Fruit fly (Drosophila melanogaster) whole organism, embryonic: ENCODE data around the gene Cyp311a1.

Experiments used
- Atf3 ChIP-seq: fragments of 200-800 bp; sonication (Bioruptor generic); optimal IDR thresholded peaks from 3 replicates; lab custom pipeline; 2016; ENCODE audit warnings: missing biosample characterization, missing genetic modification characterization
- CG11504 ChIP-seq: fragments of 200-800 bp; sonication (Bioruptor generic); optimal IDR thresholded peaks from 3 replicates; lab custom pipeline; 2019; ENCODE audit warnings: missing biosample characterization, mild to moderate bottlenecking, missing genetic modification characterization, moderate library complexity
- CG11696 ChIP-seq: fragments of 200-800 bp; sonication (Bioruptor generic); IDR thresholded peaks from 2 replicates; pipeline ENCODE4 v1.3.6; 2022; ENCODE audit warnings: missing biosample characterization, missing genetic modification characterization
- CG12071 ChIP-seq: fragments of 200-800 bp; sonication (Bioruptor generic); optimal IDR thresholded peaks from 3 replicates; lab custom pipeline; 2018; ENCODE audit warnings: missing biosample characterization, mild to moderate bottlenecking, missing genetic modification characterization
- CG15269 ChIP-seq: fragments of 200-800 bp; sonication (Bioruptor generic); optimal IDR thresholded peaks from 2 replicates; lab custom pipeline; 2018; ENCODE audit warnings: missing biosample characterization, mild to moderate bottlenecking, missing genetic modification characterization, moderate library complexity
- CG15601 ChIP-seq: fragments of 200-800 bp; sonication (Bioruptor generic); optimal IDR thresholded peaks from 3 replicates; lab custom pipeline; 2019; ENCODE audit warnings: missing biosample characterization, mild to moderate bottlenecking, missing genetic modification characterization, moderate library complexity
- CG17568 ChIP-seq: fragments of 200-800 bp; sonication (Bioruptor generic); optimal IDR thresholded peaks from 2 replicates; lab custom pipeline; 2018; ENCODE audit warnings: missing biosample characterization, mild to moderate bottlenecking, missing genetic modification characterization, moderate library complexity
- CG18619 ChIP-seq: fragments of 200-800 bp; sonication (Bioruptor generic); optimal IDR thresholded peaks from 3 replicates; lab custom pipeline; 2017; ENCODE audit warnings: missing biosample characterization, mild to moderate bottlenecking, missing genetic modification characterization
- CG2120 ChIP-seq: fragments of 200-800 bp; sonication (Bioruptor generic); optimal IDR thresholded peaks from 3 replicates; lab custom pipeline; 2016; ENCODE audit warnings: missing biosample characterization, missing genetic modification characterization
- CG3163 ChIP-seq: fragments of 200-800 bp; sonication (Bioruptor generic); optimal IDR thresholded peaks from 3 replicates; lab custom pipeline; 2016; ENCODE audit warnings: missing biosample characterization, missing genetic modification characterization
- CG5180 ChIP-seq: fragments of 200-800 bp; sonication (Bioruptor generic); optimal IDR thresholded peaks from 3 replicates; lab custom pipeline; 2017; ENCODE audit warnings: missing biosample characterization, missing genetic modification characterization, mild to moderate bottlenecking, moderate library complexity, missing genetic modification reagents
- CG7928 ChIP-seq: fragments of 200-800 bp; sonication (Bioruptor generic); optimal IDR thresholded peaks from 2 replicates; lab custom pipeline; 2017; ENCODE audit warnings: missing biosample characterization, mild to moderate bottlenecking, missing genetic modification characterization
- CG8359 ChIP-seq: fragments of 200-800 bp; sonication (Bioruptor generic); optimal IDR thresholded peaks from 2 replicates; lab custom pipeline; 2017; ENCODE audit warnings: missing biosample characterization, mild to moderate bottlenecking, missing genetic modification characterization, borderline replicate concordance
- CG9215 ChIP-seq: fragments of 200-800 bp; sonication (Bioruptor generic); IDR thresholded peaks from 2 replicates; pipeline ENCODE4 v1.3.6; 2022; ENCODE audit warnings: missing biosample characterization, missing genetic modification characterization
- CTCF ChIP-seq: fragments of 200-800 bp; sonication (Bioruptor generic); optimal IDR thresholded peaks from 2 replicates; lab custom pipeline; 2017; ENCODE audit warnings: missing biosample characterization, mild to moderate bottlenecking, missing genetic modification characterization, moderate library complexity
- Dip2 ChIP-seq: fragments of 200-800 bp; sonication (Bioruptor generic); IDR thresholded peaks from 2 replicates; pipeline ENCODE4 v1.3.6; 2022; ENCODE audit warnings: missing biosample characterization, missing genetic modification characterization
- Dip3 ChIP-seq: fragments of 200-800 bp; sonication (Bioruptor generic); optimal IDR thresholded peaks from 3 replicates; lab custom pipeline; 2016; ENCODE audit warnings: missing biosample characterization, missing genetic modification characterization
- Dp ChIP-seq: fragments of 200-800 bp; sonication (Bioruptor generic); optimal IDR thresholded peaks from 2 replicates; lab custom pipeline; 2018; ENCODE audit warnings: missing biosample characterization, mild to moderate bottlenecking, missing genetic modification characterization, moderate library complexity
- H2.0 ChIP-seq: fragments of 200-800 bp; sonication (Bioruptor generic); IDR thresholded peaks from 2 replicates; pipeline ENCODE4 v1.3.6; 2022; ENCODE audit warnings: missing biosample characterization, missing genetic modification characterization
- HLH4C ChIP-seq: fragments of 200-800 bp; sonication (Bioruptor generic); IDR thresholded peaks from 3 replicates; pipeline ENCODE4 v1.3.6; 2022; ENCODE audit warnings: missing biosample characterization, missing genetic modification characterization; ENCODE audit not compliant: partially characterized antibody
- Hr39 ChIP-seq: fragments of >200 bp; optimal IDR thresholded peaks from 2 replicates; lab custom pipeline; 2017
- Mad ChIP-seq: fragments of 200-800 bp; sonication (Bioruptor generic); optimal IDR thresholded peaks from 2 replicates; lab custom pipeline; 2016; ENCODE audit warnings: missing biosample characterization, missing genetic modification characterization
- Med ChIP-seq: fragments of 200-800 bp; sonication (Bioruptor generic); peaks from one replicate; lab custom pipeline; 2016; ENCODE audit warnings: missing biosample characterization, missing genetic modification characterization, mild to moderate bottlenecking, inconsistent platforms, moderate library complexity
- Myb ChIP-seq: fragments of 200-800 bp; sonication (Bioruptor generic); optimal IDR thresholded peaks from 2 replicates; lab custom pipeline; 2016; ENCODE audit warnings: missing biosample characterization, missing genetic modification characterization
- Pdp1 ChIP-seq, 2 experiments: fragments of 200-800 bp; sonication (Bioruptor generic); optimal IDR thresholded peaks; 3 replicates each; lab custom pipeline; 2016; ENCODE audit warnings: missing biosample characterization in 2 of 2, missing genetic modification characterization in 2 of 2, mild to moderate bottlenecking in 1 of 2, moderate library complexity in 1 of 2
- Trl ChIP-seq, 3 experiments: fragments of >200 bp in 2 of 3; fragments of 200-800 bp in 1 of 3; sonication (Bioruptor generic) in 1 of 3; optimal IDR thresholded peaks; 2 replicates in 1 of 3; 3 replicates in 2 of 3; lab custom pipeline; 2016 to 2017; ENCODE audit warnings: missing biosample characterization in 1 of 3, missing genetic modification characterization in 1 of 3
- cad ChIP-seq: fragments of >200 bp; optimal IDR thresholded peaks from 2 replicates; lab custom pipeline; 2017; ENCODE audit warnings: missing biosample characterization, missing genetic modification characterization
- cwo ChIP-seq: fragments of 200-800 bp; sonication (Bioruptor generic); optimal IDR thresholded peaks from 3 replicates; lab custom pipeline; 2017; ENCODE audit warnings: missing biosample characterization, missing genetic modification characterization, mild to moderate bottlenecking, moderate library complexity, missing genetic modification reagents
- dmrt99B ChIP-seq: fragments of 200-800 bp; sonication (Bioruptor generic); optimal IDR thresholded peaks from 2 replicates; lab custom pipeline; 2018; ENCODE audit warnings: missing biosample characterization, mild to moderate bottlenecking, missing genetic modification characterization, moderate library complexity
- esg ChIP-seq: fragments of 200-800 bp; sonication (Bioruptor generic); conservative IDR thresholded peaks from 2 replicates; pipeline ENCODE4 v1.3.6; 2022; ENCODE audit warnings: missing biosample characterization, missing genetic modification characterization
- gem ChIP-seq: fragments of 200-800 bp; sonication (Bioruptor generic); optimal IDR thresholded peaks from 2 replicates; lab custom pipeline; 2019; ENCODE audit warnings: missing biosample characterization, mild to moderate bottlenecking, missing genetic modification characterization, moderate library complexity
- gfzf ChIP-seq: fragments of 200-800 bp; sonication (Bioruptor generic); optimal IDR thresholded peaks from 2 replicates; lab custom pipeline; 2016; ENCODE audit warnings: missing biosample characterization, mild to moderate bottlenecking, missing genetic modification characterization, moderate library complexity
- gsb-n ChIP-seq: fragments of 200-800 bp; sonication (Bioruptor generic); optimal IDR thresholded peaks from 3 replicates; lab custom pipeline; 2018; ENCODE audit warnings: missing biosample characterization, mild to moderate bottlenecking, missing genetic modification characterization
- kay ChIP-seq: fragments of 200-800 bp; sonication (Bioruptor generic); optimal IDR thresholded peaks from 2 replicates; lab custom pipeline; 2016; ENCODE audit warnings: missing biosample characterization, missing genetic modification characterization
- pita ChIP-seq: fragments of 200-800 bp; sonication (Bioruptor generic); optimal IDR thresholded peaks from 2 replicates; lab custom pipeline; 2017; ENCODE audit warnings: missing biosample characterization, mild to moderate bottlenecking, missing genetic modification characterization
- scrt ChIP-seq: fragments of 200-800 bp; sonication (Bioruptor generic); optimal IDR thresholded peaks from 2 replicates; lab custom pipeline; 2018; ENCODE audit warnings: missing biosample characterization, mild to moderate bottlenecking, missing genetic modification characterization, moderate library complexity
- seq ChIP-seq: fragments of 200-800 bp; sonication (Bioruptor generic); IDR thresholded peaks from 2 replicates; pipeline ENCODE4 v1.3.6; 2022; ENCODE audit warnings: missing biosample characterization, missing genetic modification characterization
- stwl ChIP-seq: fragments of 200-800 bp; sonication (Bioruptor generic); optimal IDR thresholded peaks from 3 replicates; lab custom pipeline; 2018; ENCODE audit warnings: missing biosample characterization, mild to moderate bottlenecking, missing genetic modification characterization, moderate library complexity
- vfl ChIP-seq: fragments of 200-800 bp; sonication (Bioruptor generic); optimal IDR thresholded peaks from 2 replicates; lab custom pipeline; 2016; ENCODE audit warnings: missing biosample characterization, missing genetic modification characterization
- wek ChIP-seq: fragments of 200-800 bp; sonication (Bioruptor generic); optimal IDR thresholded peaks from 3 replicates; lab custom pipeline; 2018; ENCODE audit warnings: missing biosample characterization, mild to moderate bottlenecking, missing genetic modification characterization, moderate library complexity

Cyp311a1 gene

dm6 chrX:12070137-12070536 lies 38.9 kb upstream of the Cyp311a1 start, which contains the start of gene CG34323:
CG34323 (plus strand) TSS chrX:12070437.
- no peak for TF ChIP-seq CG9215 (GFP tag; lab: Robert Waterston, UW)
- TF ChIP-seq stwl (tag; lab: Kevin White, UChicago), result peak; percentile 55

DNA sequence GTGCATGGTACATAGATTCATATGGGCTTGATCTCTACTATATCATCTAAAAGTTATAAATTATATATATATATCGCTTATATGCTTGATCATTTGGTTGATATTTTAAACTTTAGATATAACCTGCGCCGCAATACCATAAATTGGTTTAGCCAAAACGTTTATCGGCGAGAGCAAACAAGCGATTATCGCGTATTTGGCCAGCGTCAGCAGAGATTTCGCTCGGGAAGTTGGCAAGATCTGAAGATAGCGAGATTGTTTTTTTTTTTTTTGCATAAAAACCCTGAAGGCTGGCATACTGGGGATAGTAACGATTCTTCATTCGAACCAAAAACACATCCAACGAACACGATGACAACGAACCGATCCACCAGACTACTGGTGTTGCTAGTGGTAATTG lies 28.2 kb upstream of the Cyp311a1 start, which contains the start of gene Muc11A:
Gene Muc11A, plus strand, starts transcription at position 301 of the 400 bp plus-strand sequence.
- TF ChIP-seq CG2120, result no peak
- no peak for TF ChIP-seq pita (GFP tag; lab: Kevin White, UChicago)
- TF ChIP-seq gfzf (GFP tag; lab: Kevin White, UChicago), result no peak
- TF ChIP-seq CG7928 (GFP tag; lab: Kevin White, UChicago), result no peak
- TF ChIP-seq esg (GFP tag; lab: Robert Waterston, UW), result no peak
- TF ChIP-seq Mad (GFP tag; lab: Kevin White, UChicago), result no peak
- no peak for TF ChIP-seq CG8359

- no peak for TF ChIP-seq dmrt99B (tag; lab: Kevin White, UChicago)
Measured at dm6 chrX:12056535-12056934, 25.3 kb upstream of the Cyp311a1 start, which contains the start of gene Uch-L5R. Uch-L5R (minus strand) TSS chrX:12056635.

- TF ChIP-seq Hr39 (peak; percentile 75), scrt (GFP tag; lab: Kevin White, UChicago) (peak; percentile 50), cad (GFP tag; lab: Kevin White, UChicago) (no peak)
Measured at dm6 chrX:12050292-12050691, 19.0 kb upstream of the Cyp311a1 start.

DNA sequence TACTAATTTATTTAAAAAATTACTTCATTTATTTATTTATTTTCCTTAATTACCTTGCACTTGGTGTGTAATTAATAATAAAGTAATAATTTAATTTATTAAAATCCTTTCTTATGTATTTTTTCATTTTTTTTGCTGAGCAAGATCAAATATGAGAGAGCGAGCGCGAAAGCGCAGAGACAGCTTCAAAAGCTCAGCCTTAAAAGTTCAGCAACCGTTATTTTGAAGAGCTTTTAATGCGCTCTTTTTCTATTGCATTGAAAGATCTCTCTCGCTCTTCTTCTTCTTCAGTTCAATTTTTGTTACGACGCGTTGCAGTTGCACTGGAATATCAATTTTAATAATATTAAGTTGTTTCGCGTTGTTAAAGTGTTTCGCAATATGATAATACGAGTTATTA lies 12.1 kb upstream of the Cyp311a1 start, which contains the start of gene Ten-a:
Gene Ten-a, plus strand, starts transcription at position 301 of the 400 bp plus-strand sequence.
- peak; percentile 27 for TF ChIP-seq CG5180 (GFP tag; lab: Kevin White, UChicago)
- TF ChIP-seq HLH4C (GFP tag; lab: Robert Waterston, UW), result no peak
- no peak for TF ChIP-seq seq (GFP tag; lab: Robert Waterston, UW)
- TF ChIP-seq CG3163, result no peak
- TF ChIP-seq Trl (optimal IDR thresholded peaks at IDR 0.05; lab: Kevin White, UChicago), result peak in 1 of 2 experiments; percentile 12
- no peak for TF ChIP-seq Trl (GFP tag; optimal IDR thresholded peaks at IDR 0.05; lab: Kevin White, UChicago)

DNA sequence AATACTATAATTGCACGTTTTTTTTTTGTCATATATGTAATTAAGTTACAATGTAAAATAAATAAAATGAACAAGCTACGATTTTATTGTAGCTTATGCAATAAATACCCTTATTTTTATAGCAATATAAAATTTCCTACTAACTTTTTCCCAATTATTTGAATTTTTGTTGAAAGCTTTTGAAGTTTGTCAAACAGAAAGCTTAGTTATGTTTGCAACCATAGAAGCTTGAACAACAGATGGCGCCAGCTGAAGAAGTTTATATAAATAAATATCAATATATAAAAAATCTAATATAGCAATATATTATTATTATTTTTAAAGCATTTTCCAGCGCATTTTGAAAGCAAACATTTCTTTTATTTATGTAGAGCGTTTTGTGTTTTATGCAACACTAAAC lies 3.9 kb upstream of the Cyp311a1 start:
- TF ChIP-seq gsb-n (tag; lab: Kevin White, UChicago), result no peak
- peak; percentile 89 for TF ChIP-seq Dip2 (GFP tag; lab: Robert Waterston, UW)
- peak; percentile 11 for TF ChIP-seq gem (tag; lab: Kevin White, UChicago)
- peak; percentile 7 for TF ChIP-seq Med (GFP tag; lab: Kevin White, UChicago)
- TF ChIP-seq Myb (GFP tag; lab: Kevin White, UChicago), result peak; percentile 1
- peak; percentile 7 for TF ChIP-seq CG15601 (tag; lab: Kevin White, UChicago)
- no peak for TF ChIP-seq cwo (GFP tag; lab: Kevin White, UChicago)
- peak; percentile 17 for TF ChIP-seq Dp (GFP tag; lab: Kevin White, UChicago)
- TF ChIP-seq pita (GFP tag; lab: Kevin White, UChicago), result peak; percentile 17
- TF ChIP-seq kay (GFP tag; lab: Kevin White, UChicago), result no peak
- no peak for TF ChIP-seq vfl (GFP tag; lab: Kevin White, UChicago)
- TF ChIP-seq Atf3, result no peak
- TF ChIP-seq stwl (tag; lab: Kevin White, UChicago), result peak; percentile 2
- no peak for TF ChIP-seq CG17568
- peak; percentile 93 for TF ChIP-seq CTCF
- TF ChIP-seq Pdp1 (GFP tag; optimal IDR thresholded peaks at IDR 0.05; lab: Kevin White, UChicago), result peak in 1 of 2 experiments; percentile 79
- TF ChIP-seq CG11696 (GFP tag; lab: Robert Waterston, UW), result no peak
- TF ChIP-seq CG12071 (GFP tag; lab: Kevin White, UChicago), result no peak
- no peak for TF ChIP-seq wek (GFP tag; lab: Kevin White, UChicago)
- no peak for TF ChIP-seq H2.0 (GFP tag; lab: Robert Waterston, UW)
- TF ChIP-seq Dip3 (GFP tag; lab: Kevin White, UChicago), result no peak
- peak; percentile 17 for TF ChIP-seq CG11504
- TF ChIP-seq CG15269, result no peak
- TF ChIP-seq CG18619 (GFP tag; lab: Kevin White, UChicago), result no peak
